Fruit fly (Drosophila melanogaster): Measurements from ENCODE around the gene CG5854.

The CG5854 gene

DNA sequence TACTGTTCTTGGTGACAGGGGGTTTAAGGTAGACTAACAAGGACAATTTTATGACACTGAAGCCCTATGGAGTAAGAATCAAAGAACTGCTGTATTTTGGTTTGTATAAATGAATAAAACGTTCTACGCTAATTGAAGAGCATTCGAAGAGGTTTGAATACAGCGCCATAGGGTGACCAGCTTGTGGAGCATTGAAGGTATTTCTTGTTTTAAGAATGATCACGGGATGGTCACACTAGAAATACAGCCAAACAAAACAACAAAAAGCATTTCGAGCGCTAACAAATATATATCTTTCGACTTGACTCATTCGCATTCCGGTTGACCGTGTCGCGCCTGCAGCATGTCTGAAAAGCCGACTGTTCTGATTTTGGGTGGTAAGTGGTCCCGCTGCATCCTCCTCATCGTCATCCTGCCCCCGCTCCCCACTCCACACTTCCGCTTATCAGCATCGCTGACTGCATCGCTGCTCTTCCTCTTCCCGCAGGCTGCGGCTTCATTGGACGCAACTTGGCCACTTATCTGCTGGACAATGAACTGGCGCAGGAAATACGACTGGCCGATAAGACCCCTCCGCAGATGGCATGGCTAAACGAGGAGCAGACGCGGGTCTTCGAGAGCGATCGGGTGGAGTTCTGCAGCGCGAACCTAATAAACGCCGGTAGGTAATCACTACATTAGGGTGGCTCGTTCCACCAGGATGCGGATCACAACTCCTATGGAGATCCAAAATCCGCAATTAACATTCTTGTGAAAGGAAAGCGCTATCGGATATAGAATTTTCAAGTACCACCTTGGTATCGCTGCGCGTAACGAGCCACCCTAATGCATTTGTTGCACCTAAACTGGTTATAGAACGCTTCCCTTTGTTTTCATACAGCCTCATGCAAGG is at the start of gene CG5854:
Gene CG5854, plus strand, starts transcription at position 229 of the 892 bp plus-strand sequence.
- peak; percentile 93 for TF ChIP-seq Sp1 (GFP tag; optimal IDR thresholded peaks at IDR 0.05)
- peak; percentile 96 for TF ChIP-seq h (GFP tag; optimal IDR thresholded peaks at IDR 0.05)
- peak; percentile 79 for TF ChIP-seq dmrt93B (GFP tag; optimal IDR thresholded peaks at IDR 0.05)
- no peak for TF ChIP-seq pan (optimal IDR thresholded peaks at IDR 0.05)
- TF ChIP-seq fru (GFP tag; optimal IDR thresholded peaks at IDR 0.05) = peak; percentile 95
- peak; percentile 6 for TF ChIP-seq Dif (GFP tag; optimal IDR thresholded peaks at IDR 0.05; ENCODE audit: partially characterized antibody)
- peak; percentile 87 for TF ChIP-seq Hr83 (GFP tag; optimal IDR thresholded peaks at IDR 0.05; ENCODE audit: poor library complexity, severe bottlenecking)
- peak; percentile 96 for TF ChIP-seq OdsH (GFP tag; optimal IDR thresholded peaks at IDR 0.05)
- TF ChIP-seq dl (GFP tag; optimal IDR thresholded peaks at IDR 0.05; ENCODE audit: insufficient read depth in 1 of 2, partially characterized antibody in 2 of 2) = no peak
- TF ChIP-seq sv (GFP tag; optimal IDR thresholded peaks at IDR 0.05) = peak; percentile 63
- TF ChIP-seq sage (GFP tag; optimal IDR thresholded peaks at IDR 0.05) = no peak
- TF ChIP-seq jim (GFP tag; optimal IDR thresholded peaks at IDR 0.05) = peak; percentile 35
- TF ChIP-seq foxo (GFP tag; optimal IDR thresholded peaks at IDR 0.05) = peak; percentile 69 to 98
- TF ChIP-seq rgr (GFP tag; optimal IDR thresholded peaks at IDR 0.05) = peak; percentile 98
- peak; percentile 95 for TF ChIP-seq br (GFP tag; optimal IDR thresholded peaks at IDR 0.05)
- TF ChIP-seq GATAd (GFP tag; optimal IDR thresholded peaks at IDR 0.05) = peak; percentile 63
- TF ChIP-seq Jra (GFP tag; optimal IDR thresholded peaks at IDR 0.05) = peak; percentile 50
- no peak for TF ChIP-seq tai (GFP tag; optimal IDR thresholded peaks at IDR 0.05)
- no peak for TF ChIP-seq CrebA (GFP tag; optimal IDR thresholded peaks at IDR 0.05; ENCODE audit: borderline replicate concordance)
- no peak for TF ChIP-seq N (GFP tag; optimal IDR thresholded peaks at IDR 0.05)
- TF ChIP-seq Rel (GFP tag; optimal IDR thresholded peaks at IDR 0.05) = no peak
- peak; percentile 58 for TF ChIP-seq Rel (tag; optimal IDR thresholded peaks at IDR 0.05)
- TF ChIP-seq usp (GFP tag; optimal IDR thresholded peaks at IDR 0.05) = no peak
- TF ChIP-seq CG9705 (GFP tag; optimal IDR thresholded peaks at IDR 0.05) = peak; percentile 73
- TF ChIP-seq CG32264 (GFP tag; optimal IDR thresholded peaks at IDR 0.05) = peak; percentile 92
- peak; percentile 97 for TF ChIP-seq ey (GFP tag; optimal IDR thresholded peaks at IDR 0.05)
- no peak for TF ChIP-seq Vsx2 (GFP tag; optimal IDR thresholded peaks at IDR 0.05; ENCODE audit: partially characterized antibody)
- TF ChIP-seq woc (GFP tag; optimal IDR thresholded peaks at IDR 0.05) = peak; percentile 82
- TF ChIP-seq Mio (GFP tag; optimal IDR thresholded peaks at IDR 0.05) = peak; percentile 77
- no peak for TF ChIP-seq brk (GFP tag; optimal IDR thresholded peaks at IDR 0.05)
- TF ChIP-seq Abd-B (GFP tag; optimal IDR thresholded peaks at IDR 0.05) = no peak
- TF ChIP-seq Hr78 (GFP tag; optimal IDR thresholded peaks at IDR 0.05) = no peak
- peak; percentile 91 for TF ChIP-seq HLH106 (tag; optimal IDR thresholded peaks at IDR 0.05)
- peak; percentile 31 for TF ChIP-seq dsf (GFP tag; optimal IDR thresholded peaks at IDR 0.05; ENCODE audit: borderline replicate concordance)
- TF ChIP-seq lola (GFP tag; optimal IDR thresholded peaks at IDR 0.05) = no peak
- no peak for TF ChIP-seq Myc (optimal IDR thresholded peaks at IDR 0.05)
- no peak for TF ChIP-seq Dfd (GFP tag; optimal IDR thresholded peaks at IDR 0.05)
- peak; percentile 89 for TF ChIP-seq psq (GFP tag; optimal IDR thresholded peaks at IDR 0.05)
- TF ChIP-seq Hnf4 (GFP tag; optimal IDR thresholded peaks at IDR 0.05) = peak; percentile 92

DNA sequence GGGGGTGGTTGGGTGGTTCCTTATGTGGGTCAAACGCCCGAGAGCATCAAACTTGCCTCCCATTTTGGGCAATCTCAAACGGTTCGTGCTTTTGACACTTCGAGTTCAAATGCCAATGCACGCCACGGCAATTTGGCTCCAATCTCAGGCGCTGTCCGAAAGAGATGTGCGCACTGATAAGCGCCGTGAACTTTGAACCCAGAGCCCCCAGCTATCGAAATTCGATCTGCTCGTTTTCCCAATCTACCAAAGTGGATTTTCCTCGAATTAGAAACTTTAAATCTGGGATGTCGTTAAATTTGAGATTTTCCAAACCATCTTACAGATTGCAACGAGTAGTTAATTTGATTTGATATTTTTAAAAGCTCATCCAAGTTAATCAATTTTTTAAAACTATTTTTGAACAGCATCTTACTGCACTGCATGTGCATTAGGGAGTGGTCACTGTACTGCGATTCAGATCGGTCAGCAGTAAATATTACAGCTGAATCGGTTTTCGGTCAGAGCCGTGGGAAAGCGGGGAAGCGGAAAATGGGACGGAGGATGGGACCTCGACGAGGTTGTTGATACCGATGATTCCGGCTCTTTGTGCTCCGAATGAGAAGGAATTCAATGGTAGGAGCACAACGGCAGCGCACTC is 49.5 kb upstream of the CG5854 start:
- no peak for TF ChIP-seq ey (GFP tag; optimal IDR thresholded peaks at IDR 0.05)
- TF ChIP-seq fru (GFP tag; optimal IDR thresholded peaks at IDR 0.05) = peak; percentile 8

Measured in whole organism, wandering third instar larva.